ENCODE assay signal across 5 fruit fly cellular contexts in genomic region chr2L:4976988-4977551, dm6.
TF ChIP-seq lines count a peak whose summit lies in the region.

Gene Gmd, minus strand, starts transcription at chr2L:4977023.
Gene CG3792, plus strand, starts transcription at chr2L:4977312.

- TF ChIP-seq CTCF in whole organism, embryonic (GFP tag; optimal IDR thresholded peaks at IDR 0.05; lab: Kevin White, UChicago), result peak; percentile 51

TF ChIP-seq in whole organism, adult, 20 proteins besides CTCF, POLR2A, EP300 and RAD21 (continues in another document):
- TF ChIP-seq Mnt (GFP tag; optimal IDR thresholded peaks at IDR 0.05; lab: Kevin White, UChicago) (peak; percentile 86), CG5204 (GFP tag; optimal IDR thresholded peaks at IDR 0.05; lab: Kevin White, UChicago) (no peak), Crg-1 (GFP tag; optimal IDR thresholded peaks at IDR 0.05; lab: Kevin White, UChicago) (peak; percentile 92), CG1620 (GFP tag; optimal IDR thresholded peaks at IDR 0.05; lab: Kevin White, UChicago) (peak; percentile 95), Hr96 (GFP tag; optimal IDR thresholded peaks at IDR 0.05; lab: Kevin White, UChicago) (no peak), cic (GFP tag; optimal IDR thresholded peaks at IDR 0.05; lab: Kevin White, UChicago) (peak; percentile 84), toe (GFP tag; optimal IDR thresholded peaks at IDR 0.05; lab: Kevin White, UChicago) (no peak), CG7101 (tag; optimal IDR thresholded peaks at IDR 0.05; lab: Kevin White, UChicago) (peak; percentile 93), CG12768 (GFP tag; optimal IDR thresholded peaks at IDR 0.05; lab: Kevin White, UChicago) (peak; percentile 96), CG33017 (tag; optimal IDR thresholded peaks at IDR 0.05; lab: Kevin White, UChicago) (peak; percentile 89), pad (GFP tag; optimal IDR thresholded peaks at IDR 0.05; lab: Kevin White, UChicago) (peak; percentile 86), CG14711 (tag; optimal IDR thresholded peaks at IDR 0.05; lab: Kevin White, UChicago) (peak; percentile 89), Clk (GFP tag; optimal IDR thresholded peaks at IDR 0.05; lab: Kevin White, UChicago) (peak; percentile 90), kay (GFP tag; lab: Kevin White, UChicago; ENCODE audit: borderline replicate concordance) (no peak), CG11617 (GFP tag; optimal IDR thresholded peaks at IDR 0.05; lab: Kevin White, UChicago) (peak; percentile 95), tj (GFP tag; optimal IDR thresholded peaks at IDR 0.05; lab: Kevin White, UChicago) (peak; percentile 95), ovo (GFP tag; optimal IDR thresholded peaks at IDR 0.05; lab: Kevin White, UChicago) (peak; percentile 83), CG7045 (GFP tag; optimal IDR thresholded peaks at IDR 0.05; lab: Kevin White, UChicago) (peak; percentile 94)

TF ChIP-seq in whole organism, embryonic, 481 proteins besides CTCF, POLR2A, EP300 and RAD21 (continues in another document):
- TF ChIP-seq da (GFP tag; optimal IDR thresholded peaks at IDR 0.05; lab: Kevin White, UChicago), result peak; percentile 69
- TF ChIP-seq CG2678 (tag; optimal IDR thresholded peaks at IDR 0.05; lab: Kevin White, UChicago), result peak; percentile 97
- TF ChIP-seq ATbp (GFP tag; optimal IDR thresholded peaks at IDR 0.05; lab: Kevin White, UChicago), result no peak
- peak; percentile 90 for TF ChIP-seq ERR (GFP tag; optimal IDR thresholded peaks at IDR 0.05; lab: Kevin White, UChicago)
- peak; percentile 82 for TF ChIP-seq CG12236 (GFP tag; optimal IDR thresholded peaks at IDR 0.05; lab: Kevin White, UChicago)
- peak; percentile 81 for TF ChIP-seq CG6654 (GFP tag; optimal IDR thresholded peaks at IDR 0.05; lab: Kevin White, UChicago)
- TF ChIP-seq tup (GFP tag; optimal IDR thresholded peaks at IDR 0.05; lab: Kevin White, UChicago), result peak; percentile 78
- peak; percentile 2 for TF ChIP-seq zf30C (GFP tag; optimal IDR thresholded peaks at IDR 0.05; lab: Kevin White, UChicago)
- peak; percentile 85 for TF ChIP-seq CG17385 (GFP tag; optimal IDR thresholded peaks at IDR 0.05; lab: Kevin White, UChicago)
- peak; percentile 91 for TF ChIP-seq CG11723 (GFP tag; optimal IDR thresholded peaks at IDR 0.05; lab: Kevin White, UChicago)
- TF ChIP-seq CG12659 (GFP tag; optimal IDR thresholded peaks at IDR 0.05; lab: Kevin White, UChicago), result peak; percentile 97
- TF ChIP-seq CG33213 (GFP tag; optimal IDR thresholded peaks at IDR 0.05; lab: Kevin White, UChicago), result peak; percentile 86
- TF ChIP-seq CG12769 (tag; optimal IDR thresholded peaks at IDR 0.05; lab: Kevin White, UChicago), result no peak
- TF ChIP-seq Hey (tag; optimal IDR thresholded peaks at IDR 0.05; lab: Kevin White, UChicago), result no peak
- TF ChIP-seq CG17328 (GFP tag; IDR thresholded peaks at IDR 0.05; lab: Robert Waterston, UW), result peak; percentile 97
- peak; percentile 96 for TF ChIP-seq phol (tag; optimal IDR thresholded peaks at IDR 0.05; lab: Kevin White, UChicago)
- peak; percentile 95 for TF ChIP-seq CG8290 (GFP tag; optimal IDR thresholded peaks at IDR 0.05; lab: Kevin White, UChicago)
- TF ChIP-seq CG8290 (tag; optimal IDR thresholded peaks at IDR 0.05; lab: Kevin White, UChicago), result peak; percentile 82 to 84
- peak; percentile 92 for TF ChIP-seq Dip3 (GFP tag; optimal IDR thresholded peaks at IDR 0.05; lab: Kevin White, UChicago)

TF ChIP-seq in whole organism, prepupa, 60 proteins besides CTCF, POLR2A, EP300 and RAD21 (continues in another document):
- TF ChIP-seq Eip75B (GFP tag; optimal IDR thresholded peaks at IDR 0.05; lab: Kevin White, UChicago) (peak; percentile 94), CG10631 (GFP tag; optimal IDR thresholded peaks at IDR 0.05; lab: Kevin White, UChicago) (no peak), OdsH (GFP tag; optimal IDR thresholded peaks at IDR 0.05; lab: Kevin White, UChicago) (no peak), Sox102F (GFP tag; optimal IDR thresholded peaks at IDR 0.05; lab: Kevin White, UChicago) (no peak), CG3032 (tag; optimal IDR thresholded peaks at IDR 0.05; lab: Kevin White, UChicago) (peak; percentile 95), acj6 (GFP tag; optimal IDR thresholded peaks at IDR 0.05; lab: Kevin White, UChicago) (peak; percentile 96), Smox (GFP tag; optimal IDR thresholded peaks at IDR 0.05; lab: Kevin White, UChicago) (no peak), vri (GFP tag; optimal IDR thresholded peaks at IDR 0.05; lab: Kevin White, UChicago) (peak; percentile 91), lz (GFP tag; optimal IDR thresholded peaks at IDR 0.05; lab: Kevin White, UChicago) (peak; percentile 94), esn (GFP tag; optimal IDR thresholded peaks at IDR 0.05; lab: Kevin White, UChicago) (peak; percentile 96), fd85E (GFP tag; optimal IDR thresholded peaks at IDR 0.05; lab: Kevin White, UChicago) (no peak), CG11762 (GFP tag; optimal IDR thresholded peaks at IDR 0.05; lab: Kevin White, UChicago; ENCODE audit: insufficient read depth) (peak; percentile 93), spab (GFP tag; optimal IDR thresholded peaks at IDR 0.05; lab: Kevin White, UChicago) (no peak), Hr39 (GFP tag; optimal IDR thresholded peaks at IDR 0.05; lab: Kevin White, UChicago) (peak; percentile 94), Blimp-1 (GFP tag; optimal IDR thresholded peaks at IDR 0.05; lab: Kevin White, UChicago) (peak; percentile 81), Met (GFP tag; optimal IDR thresholded peaks at IDR 0.05; lab: Kevin White, UChicago) (no peak), Hr4 (GFP tag; optimal IDR thresholded peaks at IDR 0.05; lab: Kevin White, UChicago) (no peak), CG7368 (GFP tag; optimal IDR thresholded peaks at IDR 0.05; lab: Kevin White, UChicago) (no peak), dsx (GFP tag; optimal IDR thresholded peaks at IDR 0.05; lab: Kevin White, UChicago; ENCODE audit: poor library complexity, severe bottlenecking) (peak; percentile 91)

TF ChIP-seq in whole organism, pupa, 21 proteins besides CTCF, POLR2A, EP300 and RAD21:
- TF ChIP-seq CG12605 (GFP tag; IDR thresholded peaks at IDR 0.05; lab: Robert Waterston, UW) (peak; percentile 89), fd96Ca (GFP tag; IDR thresholded peaks at IDR 0.05; lab: Robert Waterston, UW) (peak; percentile 84), EcR (GFP tag; optimal IDR thresholded peaks at IDR 0.05; lab: Kevin White, UChicago) (peak; percentile 6), CG8301 (tag; optimal IDR thresholded peaks at IDR 0.05; lab: Kevin White, UChicago) (peak; percentile 92), CG34367 (tag; optimal IDR thresholded peaks at IDR 0.05; lab: Kevin White, UChicago) (peak; percentile 85), rn (GFP tag; IDR thresholded peaks at IDR 0.05; lab: Robert Waterston, UW) (peak; percentile 87), gl (tag; optimal IDR thresholded peaks at IDR 0.05; lab: Kevin White, UChicago) (peak; percentile 81), Snoo (tag; optimal IDR thresholded peaks at IDR 0.05; lab: Kevin White, UChicago) (peak; percentile 89), D1 (tag; optimal IDR thresholded peaks at IDR 0.05; lab: Kevin White, UChicago) (no peak), CG4496 (GFP tag; IDR thresholded peaks at IDR 0.05; lab: Robert Waterston, UW) (peak; percentile 97), CG14655 (GFP tag; optimal IDR thresholded peaks at IDR 0.05; lab: Kevin White, UChicago) (no peak), CG9948 (tag; optimal IDR thresholded peaks at IDR 0.05; lab: Kevin White, UChicago) (peak; percentile 89), CG32121 (GFP tag; IDR thresholded peaks at IDR 0.05; lab: Robert Waterston, UW) (peak; percentile 95), CG13204 (GFP tag; optimal IDR thresholded peaks at IDR 0.05; lab: Kevin White, UChicago) (no peak), CG17806 (tag; optimal IDR thresholded peaks at IDR 0.05; lab: Kevin White, UChicago) (peak; percentile 91), CG15710 (tag; optimal IDR thresholded peaks at IDR 0.05; lab: Kevin White, UChicago) (peak; percentile 87), Pif1B (GFP tag; optimal IDR thresholded peaks at IDR 0.05; lab: Kevin White, UChicago) (no peak), Pif1A (GFP tag; optimal IDR thresholded peaks at IDR 0.05; lab: Kevin White, UChicago) (no peak), Ets98B (GFP tag; IDR thresholded peaks at IDR 0.05; lab: Robert Waterston, UW) (peak; percentile 94), CG10348 (GFP tag; IDR thresholded peaks at IDR 0.05; lab: Robert Waterston, UW) (peak; percentile 87), CG8159 (tag; optimal IDR thresholded peaks at IDR 0.05; lab: Kevin White, UChicago) (peak; percentile 95)

TF ChIP-seq in whole organism, wandering third instar larva, 38 proteins besides CTCF, POLR2A, EP300 and RAD21 (continues in another document):
- TF ChIP-seq sv (GFP tag; optimal IDR thresholded peaks at IDR 0.05; lab: Kevin White, UChicago) (peak; percentile 97), Hr83 (GFP tag; optimal IDR thresholded peaks at IDR 0.05; lab: Kevin White, UChicago; ENCODE audit: poor library complexity, severe bottlenecking) (no peak), lola (GFP tag; optimal IDR thresholded peaks at IDR 0.05; lab: Kevin White, UChicago) (no peak), h (GFP tag; optimal IDR thresholded peaks at IDR 0.05; lab: Kevin White, UChicago) (peak; percentile 97), Dfd (GFP tag; optimal IDR thresholded peaks at IDR 0.05; lab: Kevin White, UChicago) (no peak), CG32264 (GFP tag; optimal IDR thresholded peaks at IDR 0.05; lab: Kevin White, UChicago) (peak; percentile 80), pan (optimal IDR thresholded peaks at IDR 0.05; lab: Kevin White, UChicago) (no peak), HLH106 (tag; optimal IDR thresholded peaks at IDR 0.05; lab: Kevin White, UChicago) (peak; percentile 95), usp (GFP tag; optimal IDR thresholded peaks at IDR 0.05; lab: Kevin White, UChicago) (no peak), Myc (optimal IDR thresholded peaks at IDR 0.05; lab: Kevin White, UChicago) (peak; percentile 29), CG9705 (GFP tag; optimal IDR thresholded peaks at IDR 0.05; lab: Kevin White, UChicago) (peak; percentile 92), foxo (GFP tag; optimal IDR thresholded peaks at IDR 0.05; lab: Kevin White, UChicago) (peak; percentile 68 to 97), Vsx2 (GFP tag; optimal IDR thresholded peaks at IDR 0.05; lab: Kevin White, UChicago; ENCODE audit: partially characterized antibody) (no peak), Sp1 (GFP tag; optimal IDR thresholded peaks at IDR 0.05; lab: Kevin White, UChicago) (peak; percentile 88), OdsH (GFP tag; optimal IDR thresholded peaks at IDR 0.05; lab: Kevin White, UChicago) (peak; percentile 92), Jra (GFP tag; optimal IDR thresholded peaks at IDR 0.05; lab: Kevin White, UChicago) (peak; percentile 95), fru (GFP tag; optimal IDR thresholded peaks at IDR 0.05; lab: Kevin White, UChicago) (peak; percentile 96), Rel (GFP tag; optimal IDR thresholded peaks at IDR 0.05; lab: Kevin White, UChicago) (no peak), Rel (tag; optimal IDR thresholded peaks at IDR 0.05; lab: Kevin White, UChicago) (peak; percentile 81), rgr (GFP tag; optimal IDR thresholded peaks at IDR 0.05; lab: Kevin White, UChicago) (peak; percentile 96), dsf (GFP tag; optimal IDR thresholded peaks at IDR 0.05; lab: Kevin White, UChicago; ENCODE audit: borderline replicate concordance) (peak; percentile 84), br (GFP tag; optimal IDR thresholded peaks at IDR 0.05; lab: Kevin White, UChicago) (peak; percentile 93), woc (GFP tag; optimal IDR thresholded peaks at IDR 0.05; lab: Kevin White, UChicago) (peak; percentile 96), tai (GFP tag; optimal IDR thresholded peaks at IDR 0.05; lab: Kevin White, UChicago) (no peak)
